Fruit fly (Drosophila melanogaster): ENCODE data around the gene TotC.
A peak's percentile ranks its signal among the peaks of the same experiment; 100 is the strongest.

The TotC gene

DNA sequence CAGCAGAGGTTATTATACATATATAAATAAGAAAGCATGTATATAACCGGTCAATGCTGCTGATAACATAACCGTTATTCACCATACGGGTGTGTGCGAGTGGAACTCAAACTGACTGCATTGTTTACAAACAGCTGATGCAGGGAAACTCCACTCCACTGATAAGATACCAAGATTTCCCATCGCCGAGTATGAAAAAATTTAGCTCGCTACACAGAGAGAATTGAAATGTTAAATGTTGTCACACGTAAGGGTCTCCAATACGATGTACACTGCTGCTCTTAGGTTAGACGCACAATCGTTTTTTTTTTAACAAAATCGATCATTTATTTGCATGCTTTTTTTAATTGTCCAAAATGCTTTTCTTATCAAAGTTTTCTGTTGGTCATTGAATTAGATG lies 39.1 kb upstream of the TotC start (continued):
- no peak for TF ChIP-seq CG8478 (optimal IDR thresholded peaks at IDR 0.05)
- peak; percentile 7 for TF ChIP-seq tio (GFP tag; optimal IDR thresholded peaks at IDR 0.05)
- TF ChIP-seq scrt (GFP tag; optimal IDR thresholded peaks at IDR 0.05) = no peak
- TF ChIP-seq CG10431 (GFP tag; optimal IDR thresholded peaks at IDR 0.05) = no peak
- no peak for TF ChIP-seq yki (optimal IDR thresholded peaks at IDR 0.05)
- peak; percentile 9 for TF ChIP-seq Mes4 (GFP tag; optimal IDR thresholded peaks at IDR 0.05)
- no peak for TF ChIP-seq CG2116 (GFP tag; optimal IDR thresholded peaks at IDR 0.05)
- no peak for TF ChIP-seq dan (GFP tag; IDR thresholded peaks at IDR 0.05)
- TF ChIP-seq Bgb (GFP tag; IDR thresholded peaks at IDR 0.05; ENCODE audit: partially characterized antibody) = no peak
- TF ChIP-seq Ets65A (GFP tag) = peak; percentile 10
- TF ChIP-seq Lhr (GFP tag; optimal IDR thresholded peaks at IDR 0.05) = no peak
- TF ChIP-seq CG6175 (GFP tag; IDR thresholded peaks at IDR 0.05) = no peak
- no peak for TF ChIP-seq CG17361 (GFP tag; IDR thresholded peaks at IDR 0.05)
- no peak for TF ChIP-seq CG18599 (GFP tag; optimal IDR thresholded peaks at IDR 0.05)
- TF ChIP-seq sim (GFP tag; IDR thresholded peaks at IDR 0.05) = peak; percentile 29; the same call in 1 of the 2 replicates
- no peak for TF ChIP-seq ato (GFP tag; IDR thresholded peaks at IDR 0.05; ENCODE audit: partially characterized antibody)
- TF ChIP-seq mam (GFP tag; optimal IDR thresholded peaks at IDR 0.05) = no peak
- TF ChIP-seq Side (GFP tag; optimal IDR thresholded peaks at IDR 0.05) = no peak
- no peak for TF ChIP-seq so (GFP tag; IDR thresholded peaks at IDR 0.05)
- peak; percentile 46 for TF ChIP-seq ind (GFP tag; optimal IDR thresholded peaks at IDR 0.05)
- no peak for TF ChIP-seq CG15011 (GFP tag; optimal IDR thresholded peaks at IDR 0.05)
- no peak for TF ChIP-seq CrebB (tag; optimal IDR thresholded peaks at IDR 0.05)
- TF ChIP-seq pho (GFP tag; optimal IDR thresholded peaks at IDR 0.05) = no peak
- 0 out of 2 replicates have a peak, but pooled peaks have one; percentile 29 for TF ChIP-seq sisA (GFP tag; IDR thresholded peaks at IDR 0.05)
- TF ChIP-seq Opbp (GFP tag; IDR thresholded peaks at IDR 0.05; ENCODE audit: partially characterized antibody) = no peak
- TF ChIP-seq Dad (GFP tag; optimal IDR thresholded peaks at IDR 0.05) = no peak
- TF ChIP-seq HmgD (GFP tag; optimal IDR thresholded peaks at IDR 0.05) = no peak
- TF ChIP-seq zen2 (GFP tag; IDR thresholded peaks at IDR 0.05; ENCODE audit: partially characterized antibody) = no peak
- no peak for TF ChIP-seq jumu (GFP tag; optimal IDR thresholded peaks at IDR 0.05)
- TF ChIP-seq Ada2b (GFP tag; IDR thresholded peaks at IDR 0.05) = 0 out of 2 replicates have a peak, but pooled peaks have one; percentile 12
- TF ChIP-seq trem (tag; optimal IDR thresholded peaks at IDR 0.05) = no peak
- TF ChIP-seq CG34422 (GFP tag; IDR thresholded peaks at IDR 0.05) = peak; percentile 29; the same call in 1 of the 3 replicates
- TF ChIP-seq Adf1 (GFP tag; IDR thresholded peaks at IDR 0.05) = no peak
- TF ChIP-seq mirr (GFP tag; optimal IDR thresholded peaks at IDR 0.05) = no peak
- no peak for TF ChIP-seq CG13775 (GFP tag; optimal IDR thresholded peaks at IDR 0.05)
- no peak for TF ChIP-seq Tbp (GFP tag; optimal IDR thresholded peaks at IDR 0.05)
- TF ChIP-seq bigmax (GFP tag; optimal IDR thresholded peaks at IDR 0.05) = no peak
- TF ChIP-seq CG12942 (GFP tag; optimal IDR thresholded peaks at IDR 0.05) = no peak
- TF ChIP-seq rib (GFP tag; IDR thresholded peaks at IDR 0.05) = no peak
- no peak for TF ChIP-seq Jarid2 (GFP tag; optimal IDR thresholded peaks at IDR 0.05)
- TF ChIP-seq CG3065 (GFP tag; optimal IDR thresholded peaks at IDR 0.05) = no peak
- TF ChIP-seq Ets97D (GFP tag; optimal IDR thresholded peaks at IDR 0.05) = no peak
- TF ChIP-seq ci (GFP tag; IDR thresholded peaks at IDR 0.05) = peak; percentile 62; the same call in 1 of the 3 replicates
- TF ChIP-seq salm (tag; optimal IDR thresholded peaks at IDR 0.05) = no peak
- no peak for TF ChIP-seq CG13296 (GFP tag; optimal IDR thresholded peaks at IDR 0.05)
- no peak for TF ChIP-seq exex (tag; optimal IDR thresholded peaks at IDR 0.05)
- peak in 1 of 2 experiments; percentile 29 for TF ChIP-seq chif (GFP tag; optimal IDR thresholded peaks at IDR 0.05)
- TF ChIP-seq trh (GFP tag; optimal IDR thresholded peaks at IDR 0.05) = no peak
- TF ChIP-seq CG17359 (tag; optimal IDR thresholded peaks at IDR 0.05) = peak; percentile 16
- TF ChIP-seq luna (GFP tag; optimal IDR thresholded peaks at IDR 0.05) = no peak
- no peak for TF ChIP-seq nerfin-1 (tag; optimal IDR thresholded peaks at IDR 0.05)
- no peak for TF ChIP-seq Camta (GFP tag; optimal IDR thresholded peaks at IDR 0.05)
- no peak for TF ChIP-seq CG14965 (GFP tag; optimal IDR thresholded peaks at IDR 0.05; ENCODE audit: borderline replicate concordance)

All from whole organism, embryonic.